Worm (Caenorhabditis elegans) whole organism, early embryonic: ENCODE results near the gene cox-14.
"Not testable (repeated sequence)": the region's sequence is repeated elsewhere in the genome, so short reads cannot be mapped to it uniquely, and the experiment has no call there.

ENCODE experiments used
- B0310.2 ChIP-seq: sonication (generic microtip); optimal IDR thresholded peaks from 2 replicates; lab custom pipeline; 2016; ENCODE audit warnings: mild to moderate bottlenecking, missing genetic modification characterization, missing compliant biosample characterization
- F13C5.2 ChIP-seq: sonication (generic microtip); optimal IDR thresholded peaks from 2 replicates; lab custom pipeline; 2017; ENCODE audit warnings: mild to moderate bottlenecking, missing genetic modification characterization, inconsistent platforms, missing compliant biosample characterization
- aly-1 ChIP-seq: sonication (generic microtip); optimal IDR thresholded peaks from 2 replicates; lab custom pipeline; 2016; ENCODE audit warnings: missing genetic modification characterization, missing compliant biosample characterization
- ama-1 ChIP-seq: fragments of 150-350 bp; optimal IDR thresholded peaks from 2 replicates; lab custom pipeline; 2014
- ceh-13 ChIP-seq: fragments of 200-800 bp; sonication (Bioruptor generic); optimal IDR thresholded peaks from 2 replicates; lab custom pipeline; 2018; ENCODE audit warnings: mild to moderate bottlenecking, missing genetic modification characterization, missing compliant biosample characterization
- ceh-36 ChIP-seq: sonication (generic microtip); optimal IDR thresholded peaks from 2 replicates; lab custom pipeline; 2016; ENCODE audit warnings: missing genetic modification characterization, inconsistent platforms, missing compliant biosample characterization
- ets-7 ChIP-seq: sonication (generic microtip); optimal IDR thresholded peaks from 2 replicates; lab custom pipeline; 2016; ENCODE audit warnings: missing genotype, missing genetic modification characterization, missing compliant biosample characterization
- flt-1 ChIP-seq: fragments of 200-800 bp; sonication (Bioruptor generic); IDR thresholded peaks from 2 replicates; pipeline ENCODE4 v1.3.6; 2022; ENCODE audit warnings: missing genetic modification characterization, missing compliant biosample characterization
- hmbx-1 ChIP-seq: sonication (generic microtip); optimal IDR thresholded peaks from 2 replicates; lab custom pipeline; 2016; ENCODE audit warnings: mild to moderate bottlenecking, missing genetic modification characterization, missing compliant biosample characterization
- hmg-4 ChIP-seq: fragments of 200-800 bp; sonication (Bioruptor generic); optimal IDR thresholded peaks from 2 replicates; lab custom pipeline; 2018; ENCODE audit warnings: mild to moderate bottlenecking, missing genetic modification characterization, missing compliant biosample characterization
- hnd-1 ChIP-seq: sonication (generic microtip); optimal IDR thresholded peaks from 2 replicates; lab custom pipeline; 2016; ENCODE audit warnings: missing genetic modification characterization, missing compliant biosample characterization
- pes-1 ChIP-seq: fragments of 200-800 bp; sonication (Bioruptor generic); IDR thresholded peaks from 2 replicates; pipeline ENCODE4 v1.3.6; 2022; ENCODE audit warnings: missing genetic modification reagents, missing genetic modification characterization, missing compliant biosample characterization
- scrt-1 ChIP-seq: fragments of 200-800 bp; sonication (Bioruptor generic); IDR thresholded peaks from 2 replicates; pipeline ENCODE4 v1.3.6; 2022; ENCODE audit warnings: missing genetic modification characterization, missing compliant biosample characterization
- sea-1 ChIP-seq: fragments of 200-800 bp; sonication (Bioruptor generic); conservative IDR thresholded peaks from 2 replicates; pipeline ENCODE4 v1.3.6; 2022; ENCODE audit warnings: missing genetic modification characterization, missing compliant biosample characterization
- tbx-11 ChIP-seq: fragments of 200-800 bp; sonication (Bioruptor generic); IDR thresholded peaks from 2 replicates; pipeline ENCODE4 v1.3.6; 2022; ENCODE audit warnings: missing genetic modification characterization, missing compliant biosample characterization
- tbx-37 ChIP-seq: fragments of 200-800 bp; sonication (Bioruptor generic); conservative IDR thresholded peaks from 2 replicates; pipeline ENCODE4 v1.3.6; 2022; ENCODE audit warnings: missing genetic modification reagents, missing genetic modification characterization, missing compliant biosample characterization
- tra-4 ChIP-seq: sonication (generic microtip); optimal IDR thresholded peaks from 2 replicates; lab custom pipeline; 2017; ENCODE audit warnings: missing genetic modification characterization, missing compliant biosample characterization

Gene cox-14

DNA sequence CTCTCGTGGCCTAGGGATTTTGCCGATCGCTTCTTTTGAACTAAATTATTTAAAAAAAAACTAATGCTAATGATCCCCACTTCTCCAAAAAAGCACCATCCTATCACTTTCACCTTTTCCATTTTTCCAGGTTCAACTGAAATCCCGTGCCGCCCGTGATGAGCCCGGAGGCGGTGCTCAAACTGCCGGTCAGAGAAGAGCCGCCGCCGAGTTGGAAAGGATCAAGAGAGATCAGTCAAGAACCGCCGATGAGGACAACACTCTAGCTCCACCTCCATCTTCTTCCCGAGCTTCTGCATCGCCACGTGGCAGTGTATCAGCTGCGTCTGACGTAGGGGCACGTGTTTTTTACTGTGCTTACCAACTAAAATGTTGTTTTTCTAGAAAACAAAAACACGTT, 34.6 kb downstream of the cox-14 start:
- TF ChIP-seq sea-1 (GFP tag; lab: Robert Waterston, UW) (no peak), ceh-13 (GFP tag; lab: Kevin White, UChicago) (no peak), ceh-36 (tag; lab: Kevin White, UChicago) (no peak), hnd-1 (tag; lab: Kevin White, UChicago) (no peak), aly-1 (tag; lab: Kevin White, UChicago) (no peak), F13C5.2 (tag; lab: Kevin White, UChicago) (no peak), hmg-4 (GFP tag; lab: Kevin White, UChicago) (no peak), scrt-1 (GFP tag; lab: Robert Waterston, UW) (no peak), flt-1 (no peak), ets-7 (tag; lab: Kevin White, UChicago) (no peak), tbx-11 (GFP tag; lab: Robert Waterston, UW) (no peak), hmbx-1 (tag; lab: Kevin White, UChicago) (no peak), pes-1 (GFP tag; lab: Robert Waterston, UW) (no peak), B0310.2 (tag; lab: Kevin White, UChicago) (no peak), ama-1 (lab: Kevin White, UChicago) (no peak), tra-4 (no peak), tbx-37 (no peak)

DNA sequence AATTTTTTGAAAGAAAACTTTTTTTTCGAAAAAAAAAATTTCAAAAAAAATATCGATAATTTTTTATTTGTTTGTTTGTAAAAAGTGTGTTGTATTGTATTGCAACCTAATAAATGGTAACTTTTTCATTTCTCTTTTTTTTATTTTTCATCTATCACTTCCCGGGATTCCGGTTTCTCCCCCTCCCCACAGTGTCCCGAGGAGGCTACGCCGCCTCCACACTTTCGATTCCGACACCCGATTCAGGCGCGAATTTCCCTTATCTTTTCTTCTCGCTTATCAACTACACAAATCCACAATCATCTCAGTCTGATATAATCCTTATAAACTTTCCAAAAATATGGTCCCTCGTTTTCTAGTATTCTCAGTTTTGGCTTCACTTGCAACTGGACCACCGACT, 35.8 kb downstream of the cox-14 start, which contains the start of gene R01H10.4:
Gene R01H10.4 (plus strand): TSS at position 236 of the 400 bp plus-strand sequence.
- TF ChIP-seq sea-1 (GFP tag; lab: Robert Waterston, UW) = no peak
- no peak for TF ChIP-seq ceh-13 (GFP tag; lab: Kevin White, UChicago)
- no peak for TF ChIP-seq scrt-1 (GFP tag; lab: Robert Waterston, UW)
- no peak for TF ChIP-seq tbx-37
- no peak for TF ChIP-seq tra-4
- no peak for TF ChIP-seq tbx-11 (GFP tag; lab: Robert Waterston, UW)
- no peak for TF ChIP-seq hmbx-1 (tag; lab: Kevin White, UChicago)

ce11 chrIII:10258641-10259040, 39.9 kb downstream of the cox-14 start, which contains the start of gene rip-1:
Gene rip-1 (minus strand): TSS chrIII:10258741.
- TF ChIP-seq hmbx-1 (tag; lab: Kevin White, UChicago) = no peak
- no peak for TF ChIP-seq ets-7 (tag; lab: Kevin White, UChicago)
- no peak for TF ChIP-seq tbx-11 (GFP tag; lab: Robert Waterston, UW)
- no peak for TF ChIP-seq B0310.2 (tag; lab: Kevin White, UChicago)
- TF ChIP-seq hmg-4 (GFP tag; lab: Kevin White, UChicago) = no peak
- TF ChIP-seq ceh-13 (GFP tag; lab: Kevin White, UChicago) = no peak
- TF ChIP-seq ama-1 (lab: Kevin White, UChicago) = no peak
- TF ChIP-seq sea-1 (GFP tag; lab: Robert Waterston, UW) = no peak
- no peak for TF ChIP-seq hnd-1 (tag; lab: Kevin White, UChicago)
- no peak for TF ChIP-seq F13C5.2 (tag; lab: Kevin White, UChicago)
- no peak for TF ChIP-seq aly-1 (tag; lab: Kevin White, UChicago)

DNA sequence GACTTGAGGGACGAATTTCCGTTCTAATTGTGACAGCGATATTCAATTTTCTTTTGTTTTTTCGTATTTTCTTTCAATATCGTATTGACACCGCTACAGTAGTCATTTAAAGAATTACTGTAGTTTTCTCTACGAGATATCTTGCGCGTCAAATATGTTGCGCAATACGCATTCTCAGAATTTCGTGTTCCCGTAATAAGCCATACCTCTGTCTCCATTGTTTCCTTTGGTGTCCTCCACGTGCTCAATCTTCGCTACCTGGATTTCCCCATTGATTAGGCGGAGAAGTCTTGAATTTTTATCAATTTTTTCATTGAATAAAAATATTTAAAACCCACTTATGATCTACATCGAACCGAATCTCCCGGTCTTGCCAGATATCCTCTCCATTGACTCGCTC, 42.5 kb downstream of the cox-14 start:
- no peak for TF ChIP-seq tbx-11 (GFP tag; lab: Robert Waterston, UW)

DNA sequence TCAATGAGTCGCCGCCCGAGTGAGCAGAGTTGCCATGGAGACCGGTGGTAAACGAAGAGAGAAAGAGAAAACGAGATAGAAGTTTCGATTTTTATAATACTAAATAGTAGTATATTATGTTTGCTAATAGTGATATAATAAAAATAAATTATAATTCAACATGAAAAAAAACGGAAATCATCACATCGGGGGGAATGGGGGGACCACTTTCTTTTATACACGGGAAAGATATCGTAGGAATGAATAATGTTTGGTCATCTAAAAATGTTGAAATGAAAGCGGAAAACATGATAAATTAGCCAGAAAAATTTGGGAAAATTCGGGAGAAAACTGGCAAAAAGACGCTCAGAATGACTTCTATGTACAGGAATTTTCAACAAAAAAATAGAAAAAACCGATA, 42.9 kb downstream of the cox-14 start, which contains the start of gene bbs-5:
Gene bbs-5 (minus strand): TSS at position 101 of the 400 bp plus-strand sequence.
- TF ChIP-seq sea-1 (GFP tag; lab: Robert Waterston, UW) (no peak), scrt-1 (GFP tag; lab: Robert Waterston, UW) (no peak), tbx-11 (GFP tag; lab: Robert Waterston, UW) (no peak), ceh-13 (GFP tag; lab: Kevin White, UChicago) (no peak), tbx-37 (no peak), hmg-4 (GFP tag; lab: Kevin White, UChicago) (no peak), F13C5.2 (tag; lab: Kevin White, UChicago) (no peak), ceh-36 (tag; lab: Kevin White, UChicago) (no peak), B0310.2 (tag; lab: Kevin White, UChicago) (no peak), hnd-1 (tag; lab: Kevin White, UChicago) (no peak), aly-1 (tag; lab: Kevin White, UChicago) (no peak), hmbx-1 (tag; lab: Kevin White, UChicago) (no peak), ama-1 (lab: Kevin White, UChicago) (no peak), ets-7 (tag; lab: Kevin White, UChicago) (no peak), pes-1 (GFP tag; lab: Robert Waterston, UW) (no peak)

DNA sequence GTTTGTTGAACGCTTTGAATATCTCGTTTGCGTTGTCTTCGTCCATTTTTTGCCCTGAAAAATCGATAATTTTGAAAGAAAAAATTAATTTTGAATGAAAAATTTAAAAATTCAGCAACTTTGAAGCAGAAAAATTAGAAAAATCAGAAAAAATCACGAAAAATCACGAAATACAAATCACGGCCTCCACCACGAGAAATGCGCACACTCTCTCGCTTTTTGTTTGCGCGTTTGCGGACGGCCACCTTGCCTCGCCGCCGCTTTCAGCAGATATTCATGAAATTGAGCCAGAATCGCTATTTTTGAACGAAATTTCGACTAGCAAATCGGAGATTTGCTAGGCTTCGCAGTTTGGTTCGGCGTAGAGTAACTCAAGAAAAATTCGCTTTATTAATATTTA, 48.1 kb downstream of the cox-14 start, which contains the start of gene inpp-4B:
Gene inpp-4B (minus strand): TSS at position 54 of the 400 bp plus-strand sequence.
- not testable (repeated sequence) for TF ChIP-seq tra-4; tbx-11 (GFP tag; lab: Robert Waterston, UW); aly-1 (tag; lab: Kevin White, UChicago)

DNA sequence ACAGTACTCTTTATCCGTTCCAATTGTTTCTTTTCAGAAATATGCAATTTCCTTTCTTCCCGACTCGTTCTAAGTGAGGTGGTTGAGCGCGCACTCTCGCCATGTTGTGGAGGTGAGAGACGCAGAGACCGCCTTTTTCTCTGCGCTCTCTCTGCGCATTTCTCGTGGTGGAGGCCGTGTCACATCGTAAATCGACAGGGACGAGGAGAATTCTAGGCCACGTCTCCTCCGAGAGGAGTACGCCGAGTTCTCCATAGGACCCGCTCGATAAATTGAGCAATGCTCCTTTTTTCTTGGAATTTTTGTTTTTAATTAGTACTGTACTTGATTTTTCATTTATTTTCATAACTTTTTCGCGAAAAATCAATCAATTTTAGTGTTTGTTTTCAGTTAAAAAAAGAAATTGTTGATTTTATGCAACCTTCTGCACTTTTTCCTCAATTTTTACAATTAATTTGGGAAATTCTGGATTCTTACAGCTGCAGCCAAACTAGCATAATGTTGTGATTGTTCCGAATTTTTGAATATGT, 52.1 kb downstream of the cox-14 start, which contains the start of gene cnk-1:
Gene cnk-1 (plus strand): TSS at position 480 of the 530 bp plus-strand sequence.
- TF ChIP-seq sea-1 (GFP tag; lab: Robert Waterston, UW) (0 out of 2 replicates have a peak, but pooled peaks have one; percentile 54), flt-1 (peak; percentile 55; the same call in 1 of the 2 replicates), tbx-11 (GFP tag; lab: Robert Waterston, UW) (0 out of 2 replicates have a peak, but pooled peaks have one; percentile 34), hnd-1 (tag; lab: Kevin White, UChicago) (no peak), ama-1 (lab: Kevin White, UChicago) (no peak), hmg-4 (GFP tag; lab: Kevin White, UChicago) (peak; percentile 3), ceh-13 (GFP tag; lab: Kevin White, UChicago) (no peak), tbx-37 (peak; percentile 77), scrt-1 (GFP tag; lab: Robert Waterston, UW) (peak; percentile 63; the same call in 1 of the 2 replicates), tra-4 (no peak), ceh-36 (tag; lab: Kevin White, UChicago) (no peak), pes-1 (GFP tag; lab: Robert Waterston, UW) (peak; percentile 82), F13C5.2 (tag; lab: Kevin White, UChicago) (peak; percentile 49), ets-7 (tag; lab: Kevin White, UChicago) (no peak), aly-1 (tag; lab: Kevin White, UChicago) (no peak), B0310.2 (tag; lab: Kevin White, UChicago) (no peak), hmbx-1 (tag; lab: Kevin White, UChicago) (no peak)
